Fruit fly (Drosophila melanogaster) Kc167 (cell line): ENCODE data around the gene CG32369.

Experiments used
- Myc ChIP-seq: fragments of >200 bp; optimal IDR thresholded peaks from 2 replicates; lab custom pipeline; 2017; ENCODE audit warnings: missing external identifiers
- Sin3A ChIP-seq: fragments of >200 bp; optimal IDR thresholded peaks from 2 replicates; lab custom pipeline; 2018; ENCODE audit warnings: missing external identifiers
- psq ChIP-seq: fragments of >200 bp; optimal IDR thresholded peaks from 2 replicates; lab custom pipeline; 2017; ENCODE audit warnings: missing external identifiers

dm6 chr3L:7842537-7842936 lies 32.9 kb upstream of the CG32369 start:
- TF ChIP-seq Sin3A (no peak), Myc (lab: Kevin White, UChicago) (no peak), psq (lab: Kevin White, UChicago) (no peak)
